Worm (Caenorhabditis elegans) whole organism, L1 larva: ENCODE data around the gene glr-6.

ENCODE experiments used
- lin-13 ChIP-seq: fragments of 150-350 bp; optimal IDR thresholded peaks from 2 replicates; lab custom pipeline; 2014; ENCODE audit warnings: missing biosample characterization, missing genetic modification reagents, missing genetic modification characterization
- mep-1 ChIP-seq: fragments of 150-350 bp; optimal IDR thresholded peaks from 2 replicates; lab custom pipeline; 2014; ENCODE audit warnings: missing biosample characterization, missing genetic modification characterization

- TF ChIP-seq mep-1 (tag; lab: Kevin White, UChicago), result no peak
- no peak for TF ChIP-seq lin-13
Measured at ce11 chrX:6790457-6790856, 50.1 kb downstream of the glr-6 start.
